Worm (Caenorhabditis elegans) whole organism, young adult: ENCODE data around the gene C08D8.1.
A peak's percentile ranks its signal among the peaks of the same experiment; 100 is the strongest.

ENCODE experiments used
- B0261.1 ChIP-seq: sonication (generic microtip); optimal IDR thresholded peaks from 2 replicates; lab custom pipeline; 2016; ENCODE audit warnings: mild to moderate bottlenecking, missing genetic modification characterization, moderate library complexity, missing compliant biosample characterization
- F33H1.4 ChIP-seq: fragments of 200-800 bp; sonication (Bioruptor generic); IDR thresholded peaks from 2 replicates; pipeline ENCODE4 v1.3.6; 2022; ENCODE audit warnings: missing genetic modification reagents, missing genetic modification characterization, missing compliant biosample characterization
- F39B2.1 ChIP-seq: fragments of 200-800 bp; sonication (Bioruptor generic); IDR thresholded peaks from 2 replicates; pipeline ENCODE4 v1.3.6; 2022; ENCODE audit warnings: missing genetic modification reagents, missing genetic modification characterization, missing compliant biosample characterization
- F49E8.2 ChIP-seq: sonication (generic microtip); optimal IDR thresholded peaks from 3 replicates; lab custom pipeline; 2017; ENCODE audit warnings: missing genetic modification characterization, mild to moderate bottlenecking, missing compliant biosample characterization, antibody characterized with exemption, moderate library complexity; ENCODE audit not compliant: insufficient read depth
- F55B11.4 ChIP-seq: sonication (generic microtip); optimal IDR thresholded peaks from 2 replicates; lab custom pipeline; 2016; ENCODE audit warnings: missing compliant biosample characterization, missing genetic modification characterization, borderline replicate concordance; ENCODE audit not compliant: insufficient read depth
- F57A8.1 ChIP-seq: fragments of 200-800 bp; sonication (Bioruptor generic); optimal IDR thresholded peaks from 2 replicates; lab custom pipeline; 2018; ENCODE audit warnings: mild to moderate bottlenecking, missing genetic modification characterization, moderate library complexity, missing compliant biosample characterization
- Y56A3A.18 ChIP-seq: fragments of 200-800 bp; sonication (Bioruptor generic); IDR thresholded peaks from 2 replicates; pipeline ENCODE4 v1.3.6; 2022; ENCODE audit warnings: missing genetic modification reagents, missing genetic modification characterization, missing compliant biosample characterization
- Y95B8A.8 ChIP-seq: fragments of 200-800 bp; sonication (Bioruptor generic); IDR thresholded peaks from 2 replicates; pipeline ENCODE4 v1.3.6; 2022; ENCODE audit warnings: missing genetic modification reagents, missing genetic modification characterization, missing compliant biosample characterization
- akir-1 ChIP-seq: fragments of 200-800 bp; sonication (Bioruptor generic); optimal IDR thresholded peaks from 2 replicates; lab custom pipeline; 2018; ENCODE audit warnings: mild to moderate bottlenecking, missing genetic modification characterization, moderate library complexity, missing compliant biosample characterization
- atf-7 ChIP-seq: sonication (generic microtip); optimal IDR thresholded peaks from 2 replicates; lab custom pipeline; 2017; ENCODE audit warnings: mild to moderate bottlenecking, missing genetic modification characterization, missing compliant biosample characterization
- athp-1 ChIP-seq: sonication (generic microtip); optimal IDR thresholded peaks from 2 replicates; lab custom pipeline; 2017; ENCODE audit warnings: mild to moderate bottlenecking, missing genetic modification characterization, missing compliant biosample characterization
- bed-1 ChIP-seq: fragments of 200-800 bp; sonication (Bioruptor generic); IDR thresholded peaks from 2 replicates; pipeline ENCODE4 v1.3.6; 2022; ENCODE audit warnings: missing genetic modification reagents, missing genetic modification characterization, missing compliant biosample characterization
- cebp-1 ChIP-seq, 2 experiments: fragments of 200-800 bp in 1 of 2; sonication (Bioruptor generic) in 1 of 2; sonication (generic microtip) in 1 of 2; IDR thresholded peaks in 1 of 2; optimal IDR thresholded peaks in 1 of 2; 2 replicates each; pipeline versions ENCODE4 v1.3.6 to Lab custom; 2017 to 2022; ENCODE audit warnings: missing compliant biosample characterization in 2 of 2, missing genetic modification characterization in 2 of 2, mild to moderate bottlenecking in 1 of 2, missing genetic modification reagents in 1 of 2, moderate library complexity in 1 of 2
- egl-44 ChIP-seq: fragments of 200-800 bp; sonication (Bioruptor generic); IDR thresholded peaks from 2 replicates; pipeline ENCODE4 v1.3.6; 2022; ENCODE audit warnings: missing genetic modification reagents, missing genetic modification characterization, missing compliant biosample characterization
- hlh-12 ChIP-seq: sonication (generic microtip); optimal IDR thresholded peaks from 2 replicates; lab custom pipeline; 2016; ENCODE audit warnings: missing genetic modification characterization, missing compliant biosample characterization
- hrde-1 ChIP-seq: sonication (generic microtip); optimal IDR thresholded peaks from 2 replicates; lab custom pipeline; 2016; ENCODE audit warnings: missing genetic modification characterization, mild to moderate bottlenecking, missing compliant biosample characterization, moderate library complexity, missing genotype, missing genetic modification reagents, borderline replicate concordance
- lin-35 ChIP-seq, 3 experiments: fragments of 150-350 bp in 2 of 3; sonication (generic microtip) in 1 of 3; optimal IDR thresholded peaks; 2 replicates each; lab custom pipeline; 2014 to 2018; ENCODE audit warnings: missing biosample characterization in 3 of 3, missing genetic modification characterization in 3 of 3, missing genetic modification reagents in 3 of 3
- lin-40 ChIP-seq: sonication (generic microtip); optimal IDR thresholded peaks from 2 replicates; lab custom pipeline; 2016; ENCODE audit warnings: missing genetic modification characterization, mild to moderate bottlenecking, missing compliant biosample characterization, missing genotype, missing genetic modification reagents
- lin-54 ChIP-seq: fragments of 200-800 bp; sonication (Bioruptor generic); optimal IDR thresholded peaks from 2 replicates; lab custom pipeline; 2018; ENCODE audit warnings: mild to moderate bottlenecking, missing genetic modification characterization, missing compliant biosample characterization
- lir-1 ChIP-seq: fragments of 200-800 bp; sonication (Bioruptor generic); conservative IDR thresholded peaks from 2 replicates; pipeline ENCODE4 v1.3.6; 2022; ENCODE audit warnings: missing genetic modification reagents, missing genetic modification characterization, missing compliant biosample characterization
- nfya-1 ChIP-seq: sonication (generic microtip); optimal IDR thresholded peaks from 2 replicates; lab custom pipeline; 2017; ENCODE audit warnings: antibody characterized with exemption, missing compliant biosample characterization, missing genetic modification characterization, borderline replicate concordance; ENCODE audit not compliant: insufficient read depth
- nfya-2 ChIP-seq: fragments of 200-800 bp; sonication (Bioruptor generic); IDR thresholded peaks from 2 replicates; pipeline ENCODE4 v1.3.6; 2022; ENCODE audit warnings: missing genetic modification reagents, missing genetic modification characterization, missing compliant biosample characterization
- nhr-179 ChIP-seq: sonication (generic microtip); optimal IDR thresholded peaks from 2 replicates; lab custom pipeline; 2016; ENCODE audit warnings: mild to moderate bottlenecking, missing genetic modification characterization, missing compliant biosample characterization
- nhr-27 ChIP-seq: fragments of 200-800 bp; sonication (Bioruptor generic); optimal IDR thresholded peaks from 2 replicates; lab custom pipeline; 2018; ENCODE audit warnings: mild to moderate bottlenecking, missing genetic modification characterization, moderate library complexity, missing compliant biosample characterization
- nhr-80 ChIP-seq: sonication (generic microtip); optimal IDR thresholded peaks from 2 replicates; lab custom pipeline; 2016; ENCODE audit warnings: missing genetic modification characterization, missing compliant biosample characterization
- rpc-1 ChIP-seq, 2 experiments: fragments of 150-350 bp in 1 of 2; sonication (generic microtip) in 1 of 2; optimal IDR thresholded peaks; 2 replicates each; lab custom pipeline; 2014 to 2018; ENCODE audit warnings: missing biosample characterization in 1 of 2, missing genetic modification characterization in 1 of 2, missing genetic modification reagents in 1 of 2, missing genotype in 1 of 2
- snpc-1.3 ChIP-seq: sonication (generic microtip); optimal IDR thresholded peaks from 2 replicates; lab custom pipeline; 2017; ENCODE audit warnings: missing genetic modification characterization, mild to moderate bottlenecking, missing compliant biosample characterization, antibody characterized with exemption, moderate library complexity, missing genotype, missing genetic modification reagents; ENCODE audit not compliant: insufficient read depth
- somi-1 ChIP-seq: fragments of 200-800 bp; sonication (Bioruptor generic); optimal IDR thresholded peaks from 2 replicates; lab custom pipeline; 2018; ENCODE audit warnings: mild to moderate bottlenecking, missing genetic modification characterization, missing compliant biosample characterization
- sptf-2 ChIP-seq: fragments of 200-800 bp; sonication (Bioruptor generic); optimal IDR thresholded peaks from 2 replicates; lab custom pipeline; 2018; ENCODE audit warnings: mild to moderate bottlenecking, missing genetic modification characterization, missing compliant biosample characterization
- tlf-1 ChIP-seq: fragments of 200-800 bp; sonication (Bioruptor generic); optimal IDR thresholded peaks from 2 replicates; lab custom pipeline; 2018; ENCODE audit warnings: mild to moderate bottlenecking, missing genetic modification characterization, missing compliant biosample characterization
- unc-62 ChIP-seq: fragments of 150-350 bp; optimal IDR thresholded peaks from 2 replicates; lab custom pipeline; 2014; ENCODE audit warnings: missing biosample characterization, missing genetic modification reagents, missing genetic modification characterization
- xnd-1 ChIP-seq: sonication (generic microtip); optimal IDR thresholded peaks from 2 replicates; lab custom pipeline; 2016; ENCODE audit warnings: missing genotype, missing genetic modification reagents, missing genetic modification characterization, missing compliant biosample characterization
- ztf-25 ChIP-seq: fragments of 200-800 bp; sonication (Bioruptor generic); IDR thresholded peaks from 2 replicates; pipeline ENCODE4 v1.3.6; 2022; ENCODE audit warnings: missing genetic modification reagents, missing genetic modification characterization, missing compliant biosample characterization
- ztf-28 ChIP-seq: fragments of 200-800 bp; sonication (Bioruptor generic); IDR thresholded peaks from 2 replicates; pipeline ENCODE4 v1.3.6; 2022; ENCODE audit warnings: missing genetic modification reagents, missing genetic modification characterization, missing compliant biosample characterization
- ztf-6 ChIP-seq: fragments of 200-800 bp; sonication (Bioruptor generic); IDR thresholded peaks from 2 replicates; pipeline ENCODE4 v1.3.6; 2022; ENCODE audit warnings: missing genetic modification reagents, missing genetic modification characterization, missing compliant biosample characterization

The C08D8.1 gene

DNA sequence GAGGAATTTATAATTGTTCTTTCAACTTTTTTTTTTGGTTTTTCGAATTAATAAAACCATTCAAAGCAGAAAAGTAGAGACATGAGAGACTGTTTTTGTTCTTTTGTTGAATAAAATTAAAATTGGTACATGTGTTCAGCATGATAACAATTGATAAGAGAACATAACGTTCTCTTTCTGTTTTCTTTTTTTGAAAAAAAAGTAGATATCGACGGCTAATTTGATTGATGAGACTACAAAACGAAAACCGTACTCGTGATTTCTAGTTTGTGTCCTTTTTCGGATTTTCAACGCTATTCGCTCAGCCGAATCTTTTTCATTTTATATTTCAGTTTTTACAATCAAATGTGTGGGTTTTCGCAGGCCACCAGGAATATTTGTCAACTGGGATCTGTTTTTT is at the start of gene C08D8.1:
TSS of gene C08D8.1 (plus strand) at position 324 of the 400 bp plus-strand sequence.
- TF ChIP-seq Y95B8A.8 (GFP tag; lab: Robert Waterston, UW) = no peak
- no peak for TF ChIP-seq nfya-2 (GFP tag; lab: Robert Waterston, UW)
- TF ChIP-seq ztf-28 (GFP tag; lab: Robert Waterston, UW) = no peak
- TF ChIP-seq tlf-1 (GFP tag; lab: Kevin White, UChicago) = no peak
- TF ChIP-seq egl-44 = no peak
- TF ChIP-seq ztf-25 = no peak
- TF ChIP-seq Y56A3A.18 (GFP tag; lab: Robert Waterston, UW) = no peak
- no peak for TF ChIP-seq akir-1 (GFP tag; lab: Kevin White, UChicago)
- no peak for TF ChIP-seq sptf-2 (GFP tag; lab: Kevin White, UChicago)
- TF ChIP-seq F57A8.1 (GFP tag; lab: Kevin White, UChicago) = no peak
- TF ChIP-seq athp-1 = no peak
- TF ChIP-seq F33H1.4 (GFP tag; lab: Robert Waterston, UW) = no peak
- no peak for TF ChIP-seq rpc-1 (optimal IDR thresholded peaks at IDR 0.05; lab: Kevin White, UChicago)
- no peak for TF ChIP-seq rpc-1 (tag; optimal IDR thresholded peaks at IDR 0.05; lab: Kevin White, UChicago)
- TF ChIP-seq F49E8.2 (tag; lab: Kevin White, UChicago) = no peak
- no peak for TF ChIP-seq lin-35 (GFP tag; optimal IDR thresholded peaks at IDR 0.05; lab: Kevin White, UChicago)
- no peak for TF ChIP-seq ztf-6 (GFP tag; lab: Robert Waterston, UW)
- TF ChIP-seq somi-1 (GFP tag; lab: Kevin White, UChicago) = no peak
- no peak for TF ChIP-seq hrde-1 (tag; lab: Kevin White, UChicago)
- no peak for TF ChIP-seq nfya-1 (tag; lab: Kevin White, UChicago)

DNA sequence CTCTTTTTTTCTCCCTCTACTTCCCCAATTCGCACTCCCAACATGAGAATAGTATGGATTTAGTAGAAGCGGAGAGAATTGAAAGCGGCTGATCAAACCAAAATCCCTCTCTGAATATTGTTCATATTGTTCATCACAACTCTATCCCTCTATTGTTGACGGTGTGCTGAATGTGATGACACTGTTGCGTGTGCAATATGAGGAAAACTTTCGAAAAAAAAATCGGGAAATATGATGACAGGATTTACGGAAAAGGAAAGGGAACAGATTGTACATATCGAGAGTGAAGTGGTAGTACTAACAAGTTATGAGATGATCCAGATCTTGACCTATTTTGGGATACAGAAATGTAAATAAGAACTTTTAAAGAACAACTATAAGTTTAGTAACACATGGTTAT is 49.7 kb upstream of the C08D8.1 start, which contains the start of gene smex-1:
TSS of gene smex-1 (minus strand) at position 101 of the 400 bp plus-strand sequence.
- TF ChIP-seq lin-54 (GFP tag; lab: Kevin White, UChicago) (no peak), hlh-12 (tag; lab: Kevin White, UChicago) (no peak), atf-7 (no peak), nhr-179 (no peak), F39B2.1 (GFP tag; lab: Robert Waterston, UW) (no peak), snpc-1.3 (tag; lab: Kevin White, UChicago) (no peak), lin-35 (GFP tag; optimal IDR thresholded peaks at IDR 0.05; lab: Kevin White, UChicago) (no peak), xnd-1 (tag; lab: Kevin White, UChicago) (no peak), B0261.1 (tag; lab: Kevin White, UChicago) (no peak), somi-1 (GFP tag; lab: Kevin White, UChicago) (no peak), F55B11.4 (tag; lab: Kevin White, UChicago) (no peak), F57A8.1 (GFP tag; lab: Kevin White, UChicago) (no peak), bed-1 (GFP tag; lab: Robert Waterston, UW) (no peak), lir-1 (GFP tag; lab: Robert Waterston, UW) (no peak), hrde-1 (tag; lab: Kevin White, UChicago) (no peak)
- TF ChIP-seq, all 124 proteins: peak for 0

DNA sequence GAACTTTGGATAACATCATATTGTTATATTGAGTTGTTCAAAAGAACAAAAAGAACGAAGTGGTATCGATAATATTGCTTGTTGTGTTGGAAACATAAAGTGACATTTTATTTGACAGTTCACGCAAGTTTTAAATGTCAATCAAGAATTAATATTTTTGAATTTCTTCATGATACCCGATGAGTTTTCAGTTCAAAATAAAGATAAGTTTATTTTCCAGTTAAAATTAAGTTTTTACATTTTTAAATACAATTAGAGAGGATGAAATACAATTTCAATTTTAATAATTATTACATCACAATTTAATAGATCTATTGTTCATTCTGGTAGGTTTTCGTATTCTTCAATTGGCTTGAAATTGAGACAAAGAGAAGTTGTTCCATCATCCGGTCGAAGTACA is 48.1 kb upstream of the C08D8.1 start, which contains the start of gene W02D7.4:
TSS of gene W02D7.4 (minus strand) at position 101 of the 400 bp plus-strand sequence.
- TF ChIP-seq nhr-80 (peak; percentile 33), lin-40 (tag; lab: Kevin White, UChicago) (no peak), F49E8.2 (tag; lab: Kevin White, UChicago) (no peak), cebp-1 (GFP tag; IDR thresholded peaks at IDR 0.05; lab: Robert Waterston, UW) (no peak), cebp-1 (tag; optimal IDR thresholded peaks at IDR 0.05; lab: Kevin White, UChicago) (no peak), nhr-27 (tag; lab: Kevin White, UChicago) (no peak), unc-62 (GFP tag; lab: Kevin White, UChicago) (no peak)
